Worm (Caenorhabditis elegans): ENCODE results near the gene F38E1.3.

ce11 chrV:8345436-8345835 is 30.5 kb upstream of the F38E1.3 start, which contains the start of gene C08D8.1:
- TF ChIP-seq dao-5 (tag; optimal IDR thresholded peaks at IDR 0.05), result no peak
- TF ChIP-seq him-1 (tag; optimal IDR thresholded peaks at IDR 0.05), result no peak
